Worm (Caenorhabditis elegans) whole organism, young adult: ENCODE results near the gene Y48B6A.1.

ENCODE experiments used
- B0261.1 ChIP-seq: sonication (generic microtip); optimal IDR thresholded peaks from 2 replicates; lab custom pipeline; 2016; ENCODE audit warnings: mild to moderate bottlenecking, missing genetic modification characterization, moderate library complexity, missing compliant biosample characterization
- F55B11.4 ChIP-seq: sonication (generic microtip); optimal IDR thresholded peaks from 2 replicates; lab custom pipeline; 2016; ENCODE audit warnings: missing compliant biosample characterization, missing genetic modification characterization, borderline replicate concordance; ENCODE audit not compliant: insufficient read depth
- K11D2.4 ChIP-seq: fragments of 200-800 bp; sonication (Bioruptor generic); IDR thresholded peaks from 2 replicates; pipeline ENCODE4 v1.3.6; 2022; ENCODE audit warnings: missing genetic modification reagents, missing genetic modification characterization, missing compliant biosample characterization
- T07F8.4 ChIP-seq: sonication (generic microtip); optimal IDR thresholded peaks from 2 replicates; lab custom pipeline; 2016; ENCODE audit warnings: mild to moderate bottlenecking, missing genetic modification characterization, moderate library complexity, missing compliant biosample characterization
- attf-3 ChIP-seq: fragments of 200-800 bp; sonication (Bioruptor generic); conservative IDR thresholded peaks from 2 replicates; pipeline ENCODE4 v1.3.6; 2022; ENCODE audit warnings: missing genetic modification reagents, missing genetic modification characterization, missing compliant biosample characterization
- ceh-27 ChIP-seq: fragments of 200-800 bp; sonication (Bioruptor generic); optimal IDR thresholded peaks from 2 replicates; lab custom pipeline; 2018; ENCODE audit warnings: mild to moderate bottlenecking, missing genetic modification characterization, moderate library complexity, missing compliant biosample characterization
- ceh-40 ChIP-seq: fragments of 200-800 bp; sonication (Bioruptor generic); IDR thresholded peaks from 2 replicates; pipeline ENCODE4 v1.3.6; 2022; ENCODE audit warnings: missing genetic modification characterization, missing compliant biosample characterization
- chd-7 ChIP-seq: sonication (generic microtip); optimal IDR thresholded peaks from 2 replicates; lab custom pipeline; 2016; ENCODE audit warnings: mild to moderate bottlenecking, missing genetic modification characterization, moderate library complexity, missing compliant biosample characterization
- die-1 ChIP-seq: sonication (generic microtip); optimal IDR thresholded peaks from 2 replicates; lab custom pipeline; 2016; ENCODE audit warnings: missing genotype, mild to moderate bottlenecking, missing genetic modification characterization, missing compliant biosample characterization
- ets-4 ChIP-seq: fragments of 200-800 bp; sonication (Bioruptor generic); optimal IDR thresholded peaks from 2 replicates; lab custom pipeline; 2018; ENCODE audit warnings: mild to moderate bottlenecking, missing genetic modification characterization, missing compliant biosample characterization
- fkh-3 ChIP-seq: sonication (generic microtip); optimal IDR thresholded peaks from 2 replicates; lab custom pipeline; 2016; ENCODE audit warnings: mild to moderate bottlenecking, missing genetic modification characterization, missing compliant biosample characterization
- hmg-1.2 ChIP-seq: fragments of 200-800 bp; sonication (Bioruptor generic); IDR thresholded peaks from 2 replicates; pipeline ENCODE4 v1.3.6; 2022; ENCODE audit warnings: missing genetic modification reagents, missing genetic modification characterization, missing compliant biosample characterization
- let-526 ChIP-seq: fragments of 200-800 bp; sonication (Bioruptor generic); IDR thresholded peaks from 2 replicates; pipeline ENCODE4 v1.3.6; 2022; ENCODE audit warnings: missing genetic modification reagents, missing genetic modification characterization, missing compliant biosample characterization
- lin-26 ChIP-seq: fragments of 200-800 bp; sonication (Bioruptor generic); IDR thresholded peaks from 2 replicates; pipeline ENCODE4 v1.3.6; 2022; ENCODE audit warnings: missing genetic modification reagents, missing genetic modification characterization, missing compliant biosample characterization
- madf-6 ChIP-seq: fragments of 200-800 bp; sonication (Bioruptor generic); IDR thresholded peaks from 2 replicates; pipeline ENCODE4 v1.3.6; 2022; ENCODE audit warnings: missing genetic modification reagents, missing genetic modification characterization, missing compliant biosample characterization
- nfyb-1 ChIP-seq: fragments of 200-800 bp; sonication (Bioruptor generic); IDR thresholded peaks from 2 replicates; pipeline ENCODE4 v1.3.6; 2022; ENCODE audit warnings: missing genetic modification reagents, missing genetic modification characterization, missing compliant biosample characterization
- nhr-27 ChIP-seq: fragments of 200-800 bp; sonication (Bioruptor generic); optimal IDR thresholded peaks from 2 replicates; lab custom pipeline; 2018; ENCODE audit warnings: mild to moderate bottlenecking, missing genetic modification characterization, moderate library complexity, missing compliant biosample characterization
- rcor-1 ChIP-seq: fragments of 200-800 bp; sonication (Bioruptor generic); IDR thresholded peaks from 2 replicates; pipeline ENCODE4 v1.3.6; 2022; ENCODE audit warnings: missing genetic modification reagents, missing genetic modification characterization, missing compliant biosample characterization
- sptf-2 ChIP-seq: fragments of 200-800 bp; sonication (Bioruptor generic); optimal IDR thresholded peaks from 2 replicates; lab custom pipeline; 2018; ENCODE audit warnings: mild to moderate bottlenecking, missing genetic modification characterization, missing compliant biosample characterization
- tbp1 ChIP-seq: fragments of 200-800 bp; sonication (Bioruptor generic); optimal IDR thresholded peaks from 2 replicates; lab custom pipeline; 2018; ENCODE audit warnings: mild to moderate bottlenecking, missing genetic modification characterization, missing compliant biosample characterization
- zfh-2 ChIP-seq: fragments of 200-800 bp; sonication (Bioruptor generic); conservative IDR thresholded peaks from 2 replicates; pipeline ENCODE4 v1.3.6; 2022; ENCODE audit warnings: missing genetic modification reagents, missing genetic modification characterization, missing compliant biosample characterization
- ztf-25 ChIP-seq: fragments of 200-800 bp; sonication (Bioruptor generic); IDR thresholded peaks from 2 replicates; pipeline ENCODE4 v1.3.6; 2022; ENCODE audit warnings: missing genetic modification reagents, missing genetic modification characterization, missing compliant biosample characterization
- ztf-28 ChIP-seq: fragments of 200-800 bp; sonication (Bioruptor generic); IDR thresholded peaks from 2 replicates; pipeline ENCODE4 v1.3.6; 2022; ENCODE audit warnings: missing genetic modification reagents, missing genetic modification characterization, missing compliant biosample characterization
- ztf-3 ChIP-seq: fragments of 200-800 bp; sonication (Bioruptor generic); optimal IDR thresholded peaks from 2 replicates; lab custom pipeline; 2018; ENCODE audit warnings: mild to moderate bottlenecking, missing genetic modification characterization, missing compliant biosample characterization

The Y48B6A.1 gene

DNA sequence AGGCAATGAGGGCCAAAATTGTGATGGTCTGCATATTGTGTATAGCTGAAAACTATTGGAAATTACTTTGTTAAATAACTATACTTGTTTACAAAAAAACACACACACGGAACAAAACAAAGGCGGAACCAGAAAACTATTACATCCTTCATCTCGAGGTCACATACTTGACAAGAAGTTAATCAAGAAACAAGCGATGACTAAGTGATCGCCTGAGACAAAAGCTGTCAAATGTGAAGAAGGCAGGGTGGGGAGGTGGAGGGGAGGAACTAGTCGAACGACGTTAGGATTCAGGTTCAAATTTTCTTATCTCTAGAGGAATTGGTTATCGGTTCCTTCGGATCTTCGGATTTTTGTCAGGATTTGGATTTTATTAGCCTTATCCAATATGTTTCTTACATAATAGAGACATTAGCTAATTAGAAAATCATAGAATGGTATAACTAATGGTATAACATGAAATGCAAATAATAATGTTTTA, 44.9 kb downstream of the Y48B6A.1 start, which contains the start of gene cpg-7:
Gene cpg-7, minus strand, starts transcription at position 51 of the 481 bp plus-strand sequence.
- TF ChIP-seq hmg-1.2 (no peak), ceh-40 (GFP tag; lab: Robert Waterston, UW) (no peak), tbp1 (GFP tag; lab: Kevin White, UChicago) (no peak), lin-26 (GFP tag; lab: Robert Waterston, UW) (no peak), K11D2.4 (no peak)

DNA sequence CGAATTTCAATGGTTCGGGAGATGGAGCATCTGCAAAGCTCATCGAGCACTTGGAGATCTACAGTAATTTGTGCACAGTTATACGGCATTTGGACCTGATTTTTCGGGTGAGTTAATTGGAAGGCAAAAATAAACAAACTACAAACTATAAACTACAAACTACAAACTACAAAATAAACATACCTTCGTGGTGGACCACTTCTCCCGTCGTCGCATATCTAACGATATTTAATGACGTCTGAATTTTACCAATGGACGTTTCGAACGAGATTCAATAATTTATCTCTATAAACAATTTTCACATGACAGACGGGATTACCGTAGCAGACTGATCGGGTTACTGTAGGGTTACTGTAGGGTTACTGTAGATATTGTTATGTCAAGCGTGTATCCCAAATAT, 48.0 kb downstream of the Y48B6A.1 start:
- TF ChIP-seq rcor-1, result no peak
- no peak for TF ChIP-seq T07F8.4 (tag; lab: Kevin White, UChicago)
- no peak for TF ChIP-seq F55B11.4 (tag; lab: Kevin White, UChicago)
- TF ChIP-seq ceh-27 (GFP tag; lab: Kevin White, UChicago), result no peak
- no peak for TF ChIP-seq nhr-27 (tag; lab: Kevin White, UChicago)
- no peak for TF ChIP-seq let-526 (GFP tag; lab: Robert Waterston, UW)
- TF ChIP-seq fkh-3 (tag; lab: Kevin White, UChicago), result no peak
- TF ChIP-seq die-1 (tag; lab: Kevin White, UChicago), result no peak
- TF ChIP-seq B0261.1, result no peak
- TF ChIP-seq zfh-2, result no peak
- TF ChIP-seq ztf-25 (GFP tag; lab: Robert Waterston, UW), result no peak
- TF ChIP-seq ztf-3 (GFP tag; lab: Kevin White, UChicago), result no peak
- no peak for TF ChIP-seq attf-3 (GFP tag; lab: Robert Waterston, UW)
- TF ChIP-seq nfyb-1 (GFP tag; lab: Robert Waterston, UW), result no peak
- TF ChIP-seq K11D2.4, result no peak
- TF ChIP-seq ets-4 (GFP tag; lab: Kevin White, UChicago), result no peak

DNA sequence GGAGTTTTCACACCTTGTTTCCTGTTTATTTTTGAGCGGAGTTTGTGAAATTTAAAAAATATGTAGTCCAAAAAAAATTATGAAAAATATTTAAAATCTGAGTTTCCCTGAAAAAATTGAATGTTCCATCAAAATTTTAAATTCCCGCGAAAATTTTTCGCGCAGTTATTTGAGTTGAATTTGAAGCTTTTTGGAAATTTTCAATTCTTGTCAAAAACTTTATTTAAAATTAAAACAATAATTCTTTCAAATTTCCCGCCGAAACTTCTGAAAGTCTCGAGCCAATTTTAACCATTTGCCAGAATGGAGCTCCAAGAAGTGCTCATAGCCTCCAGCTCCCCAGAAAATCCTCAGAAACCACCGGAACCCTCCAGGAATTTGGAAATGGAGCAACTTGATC, 49.7 kb downstream of the Y48B6A.1 start, which contains the start of gene gur-4:
Gene gur-4, plus strand, starts transcription at position 301 of the 400 bp plus-strand sequence.
- TF ChIP-seq chd-7 (tag; lab: Kevin White, UChicago), result no peak
- TF ChIP-seq zfh-2, result no peak
- no peak for TF ChIP-seq madf-6
- TF ChIP-seq ztf-28, result no peak

DNA sequence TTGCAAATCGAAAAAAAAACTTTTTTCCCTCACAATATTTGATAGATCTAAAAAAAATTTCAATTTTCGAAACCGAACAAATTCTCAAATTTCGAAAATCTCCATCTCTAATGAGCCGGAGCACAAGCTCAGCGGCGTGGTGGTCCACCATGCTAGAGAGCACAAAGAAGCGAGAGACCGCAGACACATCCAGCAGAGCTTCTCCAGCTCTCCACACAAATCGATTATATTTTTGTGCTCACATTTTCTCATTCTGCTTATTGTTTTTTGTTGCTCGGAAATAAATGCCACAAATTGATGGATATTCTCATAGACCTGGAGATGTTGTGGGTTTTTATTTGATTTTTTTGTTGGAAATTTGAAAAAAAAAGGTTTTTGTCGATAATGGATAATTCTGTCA, 52.1 kb downstream of the Y48B6A.1 start:
- peak; percentile 37; the same call in 1 of the 2 replicates for TF ChIP-seq hmg-1.2
- TF ChIP-seq sptf-2, result no peak
